Worm (Caenorhabditis elegans) whole organism, L1 larva: ENCODE data around the gene M199.8.

Source experiments
- F16B12.6 ChIP-seq: fragments of 150-350 bp; optimal IDR thresholded peaks from 2 replicates; lab custom pipeline; 2014; ENCODE audit warnings: missing biosample characterization, missing genetic modification characterization
- Y116A8C.19 ChIP-seq: sonication (generic microtip); optimal IDR thresholded peaks from 2 replicates; lab custom pipeline; 2016; ENCODE audit warnings: missing compliant biosample characterization, missing genetic modification characterization, borderline replicate concordance
- ces-1 ChIP-seq: fragments of 150-350 bp; optimal IDR thresholded peaks from 2 replicates; lab custom pipeline; 2014; ENCODE audit warnings: missing biosample characterization, missing genetic modification reagents, missing genetic modification characterization
- fos-1 ChIP-seq: fragments of 150-350 bp; optimal IDR thresholded peaks from 2 replicates; lab custom pipeline; 2014; ENCODE audit warnings: missing biosample characterization, missing genetic modification characterization
- mdl-1 ChIP-seq, 2 experiments: fragments of 150-350 bp; optimal IDR thresholded peaks; 2 replicates each; lab custom pipeline; 2014 to 2017; ENCODE audit warnings: missing biosample characterization in 2 of 2, missing genetic modification characterization in 2 of 2, inconsistent platforms in 1 of 2
- nhr-84 ChIP-seq: sonication (generic microtip); optimal IDR thresholded peaks from 2 replicates; lab custom pipeline; 2017; ENCODE audit warnings: missing biosample characterization, missing genetic modification characterization
- pag-3 ChIP-seq: sonication (generic microtip); optimal IDR thresholded peaks from 2 replicates; lab custom pipeline; 2017; ENCODE audit warnings: missing genetic modification characterization, mild to moderate bottlenecking, missing compliant biosample characterization, antibody characterized with exemption, borderline replicate concordance; ENCODE audit not compliant: insufficient read depth
- pax-3 ChIP-seq: fragments of 200-800 bp; sonication (Bioruptor generic); optimal IDR thresholded peaks from 2 replicates; lab custom pipeline; 2018; ENCODE audit warnings: mild to moderate bottlenecking, missing genetic modification characterization, moderate library complexity, missing compliant biosample characterization
- skn-1 ChIP-seq: fragments of 150-350 bp; optimal IDR thresholded peaks from 2 replicates; lab custom pipeline; 2014; ENCODE audit warnings: missing biosample characterization, missing genetic modification characterization
- tbx-2 ChIP-seq: sonication (generic microtip); optimal IDR thresholded peaks from 2 replicates; lab custom pipeline; 2016; ENCODE audit warnings: missing genetic modification characterization, missing compliant biosample characterization

DNA sequence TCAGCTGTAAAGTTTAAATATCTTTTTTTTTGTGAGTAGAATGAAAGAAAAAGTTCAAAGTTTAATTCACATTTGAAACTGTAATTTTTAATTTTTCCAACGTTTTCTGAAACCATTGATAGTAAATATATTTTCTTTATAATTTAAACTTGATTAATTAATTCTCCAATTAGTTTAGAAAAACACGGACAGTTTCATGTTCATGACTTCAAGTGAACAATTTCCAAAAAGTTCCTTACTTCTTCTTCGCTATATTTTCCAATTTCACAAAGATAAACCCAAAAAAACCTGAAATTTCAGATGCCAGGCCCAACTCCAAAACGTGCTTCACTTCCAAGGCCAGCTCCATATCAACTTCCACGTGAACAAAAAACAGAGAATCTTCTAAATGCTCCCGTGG is 25.3 kb downstream of the M199.8 start, which contains the start of gene M199.2:
- TF ChIP-seq tbx-2 (tag; lab: Kevin White, UChicago) (no peak), fos-1 (tag; lab: Kevin White, UChicago) (no peak), pax-3 (tag; lab: Kevin White, UChicago) (no peak), F16B12.6 (no peak), pag-3 (tag; lab: Kevin White, UChicago) (no peak), Y116A8C.19 (tag; lab: Kevin White, UChicago) (no peak), mdl-1 (tag; optimal IDR thresholded peaks at IDR 0.05; lab: Kevin White, UChicago) (no peak), skn-1 (tag; lab: Kevin White, UChicago) (no peak), ces-1 (GFP tag; lab: Kevin White, UChicago) (no peak), nhr-84 (tag; lab: Kevin White, UChicago) (no peak)
